Fruit fly (Drosophila melanogaster) whole organism, larva: ENCODE measurements around the gene CG14137.
"Not testable (repeated sequence)": the region's sequence is repeated elsewhere in the genome, so short reads cannot be mapped to it uniquely, and the experiment has no call there.

ENCODE experiments used
- noc ChIP-seq: fragments of 200-800 bp; sonication (Bioruptor generic); optimal IDR thresholded peaks from 3 replicates; lab custom pipeline; 2019; ENCODE audit warnings: missing biosample characterization, mild to moderate bottlenecking, missing genetic modification characterization, moderate library complexity

CG14137 gene

DNA sequence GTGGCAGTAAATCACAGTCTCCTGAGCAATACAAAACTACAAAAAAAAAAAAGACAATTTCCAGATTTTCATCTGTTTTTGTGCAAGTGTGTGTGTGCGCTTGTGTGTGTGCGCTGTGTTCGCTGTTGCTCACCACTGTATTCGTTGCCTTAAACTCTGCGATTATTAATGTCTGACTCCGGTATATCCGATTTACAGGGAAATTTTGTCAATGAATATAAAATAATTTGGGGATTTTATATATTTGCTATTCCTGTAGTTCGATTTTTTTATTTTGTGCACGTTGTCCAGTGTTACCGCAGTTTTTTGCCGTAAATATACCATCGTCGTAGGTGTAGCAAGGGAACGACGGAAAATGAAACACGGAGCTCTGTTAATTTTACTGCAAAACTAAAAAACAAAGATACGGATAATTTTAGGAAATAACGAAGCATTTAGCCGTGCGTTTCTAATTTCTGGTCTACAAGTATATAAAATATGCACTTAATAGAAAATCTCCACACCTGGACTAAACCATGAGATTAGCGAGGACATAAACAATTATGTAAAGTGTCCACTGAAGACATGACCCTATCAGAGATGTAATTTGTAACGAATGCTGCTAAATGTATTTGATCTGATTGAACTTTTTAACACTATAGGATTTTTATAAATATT is 9.4 kb upstream of the CG14137 start, which contains the start of gene Duba:
Gene Duba (minus strand): TSS at position 313 of the 657 bp plus-strand sequence.
- no peak for TF ChIP-seq noc

- no peak for TF ChIP-seq noc
Observed at dm6 chr3L:11604227-11604626, 4.4 kb upstream of the CG14137 start.

- no peak for TF ChIP-seq noc
Observed at dm6 chr3L:11602040-11602439, 2.2 kb upstream of the CG14137 start.

DNA sequence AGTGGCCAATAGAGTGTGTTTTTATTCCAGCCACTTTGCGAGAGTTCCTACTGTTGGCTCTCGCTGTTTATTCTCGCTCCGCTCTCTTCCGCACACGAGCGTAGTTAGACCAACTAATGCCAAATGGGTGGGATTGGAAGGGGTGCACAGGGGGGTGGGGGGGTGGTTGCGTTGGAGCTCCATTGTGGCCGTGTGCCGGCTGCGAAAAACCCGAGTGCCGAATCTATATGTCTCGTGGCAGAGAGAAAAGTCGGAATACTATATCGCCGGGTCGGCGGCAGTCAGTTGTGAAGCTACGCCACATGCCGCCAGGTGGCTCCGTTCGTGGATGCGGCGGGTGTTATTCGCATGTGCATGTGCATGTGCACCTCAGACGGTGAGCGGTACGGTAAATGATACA is 1.3 kb upstream of the CG14137 start:
- no peak for TF ChIP-seq noc

DNA sequence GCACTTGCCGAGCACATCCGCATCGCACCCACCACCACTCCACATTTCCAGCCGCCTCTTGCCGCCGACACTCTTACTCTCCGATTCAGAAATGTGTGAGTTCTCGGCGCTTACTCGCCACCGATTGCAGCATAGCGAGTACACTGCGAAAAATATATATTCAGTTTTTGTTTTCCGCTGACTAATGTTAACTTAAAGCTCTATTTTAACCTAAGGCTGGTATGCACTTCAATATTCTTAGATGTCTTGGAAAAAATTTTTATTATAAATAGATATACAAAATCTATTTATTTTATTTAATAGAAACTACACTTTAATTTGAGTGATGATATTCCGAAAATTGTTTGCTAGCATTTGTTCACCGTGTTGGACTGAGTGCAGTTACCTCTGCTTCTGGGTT is 610 bp downstream of the CG14137 start:
- TF ChIP-seq noc = no peak

- TF ChIP-seq noc = no peak
Observed at dm6 chr3L:11596585-11597252, 3.1 kb downstream of the CG14137 start, which contains the start of gene CG7368. CG7368 (plus strand) TSS chr3L:11597202.

- no peak for TF ChIP-seq noc
Observed at dm6 chr3L:11593778-11594177, 6.1 kb downstream of the CG14137 start.

DNA sequence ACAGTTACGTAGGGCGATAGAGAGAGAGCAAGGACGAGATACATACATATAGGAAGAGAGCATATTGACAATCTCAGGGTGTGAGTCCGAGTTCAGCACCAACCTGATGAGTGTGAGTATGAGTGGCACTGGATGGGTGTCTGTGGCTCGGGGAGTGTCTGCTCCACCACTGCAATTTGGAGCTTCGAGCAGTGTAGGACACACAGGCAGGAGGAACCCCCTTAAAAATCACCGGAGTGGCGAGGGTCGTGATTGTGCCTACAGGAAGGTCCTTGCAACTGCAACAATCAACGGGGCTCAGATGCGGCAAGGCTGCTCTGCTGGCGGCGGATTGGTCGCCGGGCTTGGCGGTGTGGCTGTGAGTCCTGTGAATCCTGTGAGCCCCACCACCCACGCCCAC is 8.1 kb downstream of the CG14137 start:
- TF ChIP-seq noc = no peak

DNA sequence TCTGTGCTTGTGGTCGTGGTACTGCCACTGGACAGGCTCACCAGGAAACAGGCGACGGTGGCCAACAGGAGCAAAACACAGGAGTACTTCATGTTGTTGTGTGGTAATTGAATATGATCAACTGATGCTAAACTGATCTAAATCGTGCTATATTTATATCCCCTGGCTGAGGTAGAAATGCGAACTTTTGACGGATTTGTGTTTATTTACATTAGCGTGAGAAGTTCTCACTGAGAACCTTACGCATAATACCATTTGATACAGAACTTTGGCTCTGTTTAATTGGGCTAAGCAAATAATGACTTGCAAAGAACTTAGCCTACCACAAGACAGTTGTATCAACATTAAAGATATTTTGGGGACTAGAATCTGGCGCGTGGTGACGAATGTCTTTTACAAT is 8.7 kb downstream of the CG14137 start, which contains the start of gene CG33268:
Gene CG33268 (minus strand): TSS at position 101 of the 400 bp plus-strand sequence.
- no peak for TF ChIP-seq noc

DNA sequence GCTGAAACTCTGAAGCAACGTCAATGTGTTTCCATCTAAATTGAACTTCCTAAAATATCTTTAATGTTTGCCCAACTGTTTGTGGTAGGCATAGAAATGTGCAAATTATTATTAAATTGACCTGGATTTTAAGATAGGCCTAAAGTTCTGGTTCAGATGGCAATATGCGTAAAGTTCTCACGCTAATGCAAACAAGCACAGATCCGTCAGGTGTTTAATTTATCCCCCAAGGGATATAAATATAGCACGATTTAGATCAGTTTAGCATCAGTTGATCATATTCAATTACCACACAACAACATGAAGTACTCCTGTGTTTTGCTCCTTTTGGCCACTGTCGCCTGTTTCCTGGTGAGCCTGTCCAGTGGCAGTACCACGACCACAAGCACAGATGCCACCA is 10.5 kb downstream of the CG14137 start, which contains the start of gene CG7377:
Gene CG7377 (plus strand): TSS at position 301 of the 400 bp plus-strand sequence.
- TF ChIP-seq noc = not testable (repeated sequence)

DNA sequence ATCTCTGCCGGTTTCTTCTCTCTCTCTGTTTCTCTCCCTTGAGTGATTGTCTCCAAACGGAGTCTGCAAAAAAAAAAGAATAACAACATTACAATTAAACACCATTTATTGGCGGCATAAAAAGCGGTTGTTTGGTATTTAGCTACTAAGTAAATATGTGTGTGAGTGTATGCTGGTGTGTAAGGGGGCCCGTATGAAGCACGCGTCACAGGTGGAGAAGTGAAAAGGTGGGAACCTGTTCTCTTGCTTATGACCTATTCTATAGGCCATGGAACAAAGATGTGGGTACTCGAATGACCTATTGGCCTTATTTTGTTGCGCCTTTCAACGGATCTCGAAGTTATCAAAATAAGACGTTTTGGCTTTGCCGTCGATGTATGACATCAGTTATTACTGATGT is 11.3 kb downstream of the CG14137 start:
- no peak for TF ChIP-seq noc

DNA sequence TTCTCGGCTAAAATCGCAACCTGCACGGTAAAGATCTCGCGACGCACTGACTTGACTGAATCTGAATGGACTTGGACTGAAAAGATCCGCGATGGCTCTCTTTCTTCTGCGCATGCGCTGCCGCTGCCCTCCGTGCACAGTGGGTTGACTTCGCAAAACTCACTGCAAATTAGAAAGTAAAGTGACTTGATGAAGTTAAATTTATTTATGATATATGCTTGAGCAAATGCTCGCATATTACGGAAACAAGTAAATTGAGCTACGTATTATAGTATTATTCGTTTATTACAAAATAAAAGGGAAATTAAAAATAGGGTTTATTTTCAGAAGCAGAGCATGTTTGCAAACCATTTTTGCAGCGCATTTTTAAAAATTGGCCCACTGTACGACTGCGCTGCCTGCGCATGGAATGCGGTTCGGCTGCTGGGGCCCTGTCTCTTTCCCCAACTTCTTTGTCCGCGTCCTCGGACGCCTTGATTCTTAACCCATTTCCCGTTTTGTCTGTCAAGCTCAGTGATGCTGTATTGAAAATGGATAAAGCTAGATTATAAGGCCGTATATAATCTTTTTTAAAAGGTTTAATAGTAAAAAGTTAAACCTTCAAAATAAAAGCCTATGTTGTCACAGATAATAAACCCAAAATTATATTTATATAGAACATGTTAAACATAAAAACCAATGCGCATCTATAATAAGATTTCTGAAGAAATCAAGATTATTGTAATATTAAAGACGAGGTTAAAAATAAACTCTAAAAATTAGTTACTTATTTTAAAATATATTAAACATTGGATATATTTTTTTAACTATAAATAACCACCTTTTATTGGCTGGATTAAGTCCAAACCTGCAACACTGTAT is 11.9 kb downstream of the CG14137 start, which contains the start of gene rt:
Gene rt (minus strand): TSS at position 51 of the 861 bp plus-strand sequence.
- no peak for TF ChIP-seq noc

dm6 chr3L:11586794-11587462 is 12.9 kb downstream of the CG14137 start:
- TF ChIP-seq noc = no peak

dm6 chr3L:11583964-11584363 is 15.9 kb downstream of the CG14137 start, which contains the start of gene CG32086:
CG32086 (minus strand) TSS chr3L:11584064.
- no peak for TF ChIP-seq noc

dm6 chr3L:11582097-11582496 is 17.8 kb downstream of the CG14137 start, which contains the start of gene CG33269:
CG33269 (minus strand) TSS chr3L:11582197.
- no peak for TF ChIP-seq noc

- TF ChIP-seq noc = no peak
Observed at dm6 chr3L:11580919-11581318, 18.9 kb downstream of the CG14137 start, which contains the start of gene CG43391. CG43391 (minus strand) TSS chr3L:11581019.
